Fruit fly (Drosophila melanogaster) Kc167 (cell line): ENCODE results near the gene eIF3h.

Experiments used
- h ChIP-seq: fragments of >200 bp; optimal IDR thresholded peaks from 3 replicates; lab custom pipeline; 2018; ENCODE audit warnings: missing external identifiers
- psq ChIP-seq: fragments of >200 bp; optimal IDR thresholded peaks from 2 replicates; lab custom pipeline; 2017; ENCODE audit warnings: missing external identifiers
- ttk ChIP-seq: sonication (Bioruptor generic); optimal IDR thresholded peaks from 2 replicates; lab custom pipeline; 2017; ENCODE audit warnings: missing external identifiers

DNA sequence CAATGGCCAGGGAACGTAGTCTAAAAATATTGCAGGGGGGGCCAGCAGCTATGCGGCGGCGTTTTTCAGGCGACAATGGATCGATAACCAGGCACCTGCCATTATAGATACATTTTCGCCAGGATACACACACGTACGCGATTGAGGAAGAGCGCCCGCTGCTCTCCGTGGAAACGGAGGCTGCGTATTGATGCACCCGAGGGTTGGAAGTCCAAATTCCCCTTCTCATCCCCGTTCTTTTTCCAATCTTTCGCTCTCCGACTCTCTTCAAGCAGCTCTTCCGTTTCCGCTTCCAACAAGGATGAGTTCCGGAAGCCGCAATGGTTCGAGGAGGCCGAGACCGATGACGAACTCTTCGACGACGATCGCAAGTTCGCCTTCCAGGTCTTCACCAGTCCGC lies 43.9 kb upstream of the eIF3h start:
- TF ChIP-seq psq (no peak), ttk (no peak), h (no peak)
